Worm (Caenorhabditis elegans) whole organism, late embryonic: ENCODE results near the gene srlf-9.

Experiments
- ama-1 ChIP-seq: fragments of 150-350 bp; optimal IDR thresholded peaks from 2 replicates; lab custom pipeline; 2014
- ceh-34 ChIP-seq: sonication (generic microtip); optimal IDR thresholded peaks from 2 replicates; lab custom pipeline; 2016; ENCODE audit warnings: mild to moderate bottlenecking, missing genetic modification characterization, missing compliant biosample characterization
- ceh-48 ChIP-seq: sonication (generic microtip); optimal IDR thresholded peaks from 2 replicates; lab custom pipeline; 2016; ENCODE audit warnings: missing genetic modification characterization, inconsistent platforms, missing compliant biosample characterization
- dmd-4 ChIP-seq: sonication (generic microtip); optimal IDR thresholded peaks from 2 replicates; lab custom pipeline; 2016; ENCODE audit warnings: borderline replicate concordance, missing genetic modification characterization, missing compliant biosample characterization
- elt-2 ChIP-seq: sonication (generic microtip); optimal IDR thresholded peaks from 2 replicates; lab custom pipeline; 2016; ENCODE audit warnings: missing genetic modification reagents, missing genetic modification characterization, missing compliant biosample characterization
- gmeb-2 ChIP-seq: sonication (generic microtip); optimal IDR thresholded peaks from 2 replicates; lab custom pipeline; 2016; ENCODE audit warnings: missing genetic modification characterization, inconsistent platforms, missing compliant biosample characterization
- pax-1 ChIP-seq: fragments of 150-350 bp; optimal IDR thresholded peaks from 2 replicates; lab custom pipeline; 2014; ENCODE audit warnings: missing biosample characterization, missing genetic modification characterization
- pqm-1 ChIP-seq: sonication (generic microtip); optimal IDR thresholded peaks from 2 replicates; lab custom pipeline; 2016; ENCODE audit warnings: missing genetic modification characterization, missing compliant biosample characterization
- rnt-1 ChIP-seq: sonication (generic microtip); optimal IDR thresholded peaks from 2 replicates; lab custom pipeline; 2016; ENCODE audit warnings: missing genetic modification characterization, missing compliant biosample characterization
- sox-2 ChIP-seq: fragments of 200-800 bp; sonication (Bioruptor generic); IDR thresholded peaks from 2 replicates; pipeline ENCODE4 v1.3.6; 2022; ENCODE audit warnings: missing genetic modification reagents, missing genetic modification characterization, missing compliant biosample characterization
- ttx-3 ChIP-seq: sonication (generic microtip); optimal IDR thresholded peaks from 2 replicates; lab custom pipeline; 2016; ENCODE audit warnings: missing genetic modification reagents, missing genetic modification characterization, missing compliant biosample characterization

ce11 chrIII:13404418-13404817 lies 2.8 kb upstream of the srlf-9 start, which contains the start of gene ttr-52:
- no peak for TF ChIP-seq ama-1 (lab: Kevin White, UChicago)
- no peak for TF ChIP-seq dmd-4 (tag; lab: Kevin White, UChicago)
- no peak for TF ChIP-seq gmeb-2
- TF ChIP-seq ceh-34 (tag; lab: Kevin White, UChicago) = no peak
- TF ChIP-seq pqm-1 (tag; lab: Kevin White, UChicago) = no peak
- TF ChIP-seq sox-2 (GFP tag; lab: Robert Waterston, UW) = no peak
- no peak for TF ChIP-seq rnt-1 (tag; lab: Kevin White, UChicago)
- TF ChIP-seq ttx-3 (tag; lab: Kevin White, UChicago) = no peak
- no peak for TF ChIP-seq pax-1 (tag; lab: Kevin White, UChicago)
- TF ChIP-seq elt-2 (tag; lab: Kevin White, UChicago) = no peak
- TF ChIP-seq ceh-48 = no peak
